Worm (Caenorhabditis elegans): ENCODE results near the gene nck-1.

Gene nck-1

DNA sequence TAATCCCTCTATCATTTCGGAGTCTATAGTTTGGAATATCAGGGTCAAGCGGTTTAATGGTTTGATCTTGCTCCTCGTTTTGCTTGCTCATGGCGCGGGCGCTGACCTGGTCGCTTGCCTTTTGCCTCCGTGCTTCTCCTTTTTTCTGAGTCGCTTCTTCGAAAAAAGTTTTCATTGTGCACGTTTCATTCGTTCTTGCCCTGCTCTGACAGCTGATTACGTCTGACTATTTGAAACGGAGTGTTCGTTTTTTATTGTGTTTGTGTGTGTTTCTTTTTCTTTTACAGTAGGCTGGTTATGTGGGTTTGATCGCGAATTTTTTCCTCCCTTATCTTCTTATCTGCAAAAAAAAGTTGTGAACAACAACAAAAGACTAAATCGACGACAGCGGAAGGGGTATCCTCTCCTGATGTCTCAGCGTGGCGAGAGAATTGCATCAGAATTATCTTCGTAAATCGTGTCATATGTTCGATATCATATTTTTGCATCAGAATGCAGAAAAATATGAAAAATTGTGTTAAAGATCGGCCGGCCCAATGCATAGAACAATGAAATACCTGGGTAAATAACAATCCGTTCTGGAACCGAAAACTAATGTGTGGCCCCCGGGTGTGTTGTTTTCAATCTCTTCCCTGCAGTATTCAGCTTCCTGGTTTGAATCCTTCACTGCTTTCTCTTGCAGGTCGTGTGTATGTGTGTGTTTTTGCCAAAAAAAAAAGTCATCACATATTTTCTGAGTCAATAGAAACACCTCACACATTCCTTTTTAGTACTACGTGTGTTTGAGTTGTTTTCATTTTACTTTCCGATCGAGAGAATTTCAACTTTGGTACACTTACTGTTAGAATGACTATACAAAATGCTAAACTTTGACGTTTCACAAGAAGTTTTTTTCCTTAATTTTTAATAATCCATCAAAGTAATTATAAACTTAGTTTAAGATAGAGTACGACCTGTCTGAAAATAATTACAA lies 13.4 kb downstream of the nck-1 start, which contains the start of gene ZK470.4:
Gene ZK470.4, minus strand, starts transcription at position 175 of the 973 bp plus-strand sequence.
- TF ChIP-seq ref-1 (GFP tag; conservative IDR thresholded peaks at IDR 0.05) (no peak), klf-2 (GFP tag; conservative IDR thresholded peaks at IDR 0.05) (no peak), ztf-29 (GFP tag; IDR thresholded peaks at IDR 0.05) (no peak), tab-1 (GFP tag; IDR thresholded peaks at IDR 0.05) (no peak), flt-1 (GFP tag; IDR thresholded peaks at IDR 0.05) (no peak), cog-1 (tag; optimal IDR thresholded peaks at IDR 0.05) (no peak), med-1 (GFP tag; optimal IDR thresholded peaks at IDR 0.05; ENCODE audit: insufficient read depth) (no peak), ztf-23 (GFP tag; IDR thresholded peaks at IDR 0.05) (no peak), T22C8.4 (GFP tag; IDR thresholded peaks at IDR 0.05) (no peak)

- TF ChIP-seq klf-2 (GFP tag; conservative IDR thresholded peaks at IDR 0.05) (no peak), ref-1 (GFP tag; conservative IDR thresholded peaks at IDR 0.05) (no peak), ztf-29 (GFP tag; IDR thresholded peaks at IDR 0.05) (no peak)
These were observed 14.6 kb downstream of the nck-1 start for ce11 chrX:4138413-4139193.

ce11 chrX:4137452-4138164 lies 15.6 kb downstream of the nck-1 start:
- TF ChIP-seq tab-1 (GFP tag; IDR thresholded peaks at IDR 0.05) (no peak), cog-1 (tag; optimal IDR thresholded peaks at IDR 0.05) (no peak), klf-2 (GFP tag; conservative IDR thresholded peaks at IDR 0.05) (no peak), ref-1 (GFP tag; conservative IDR thresholded peaks at IDR 0.05) (no peak), flt-1 (GFP tag; IDR thresholded peaks at IDR 0.05) (no peak), ztf-29 (GFP tag; IDR thresholded peaks at IDR 0.05) (no peak)

ce11 chrX:4136547-4137311 lies 16.5 kb downstream of the nck-1 start:
- TF ChIP-seq ztf-23 (GFP tag; IDR thresholded peaks at IDR 0.05) (no peak), ref-1 (GFP tag; conservative IDR thresholded peaks at IDR 0.05) (no peak), cog-1 (tag; optimal IDR thresholded peaks at IDR 0.05) (no peak), flt-1 (GFP tag; IDR thresholded peaks at IDR 0.05) (no peak), ztf-29 (GFP tag; IDR thresholded peaks at IDR 0.05) (no peak), T22C8.4 (GFP tag; IDR thresholded peaks at IDR 0.05) (no peak), klf-2 (GFP tag; conservative IDR thresholded peaks at IDR 0.05) (no peak), tab-1 (GFP tag; IDR thresholded peaks at IDR 0.05) (no peak), med-1 (GFP tag; optimal IDR thresholded peaks at IDR 0.05; ENCODE audit: insufficient read depth) (no peak)

ce11 chrX:4134855-4135254 lies 18.4 kb downstream of the nck-1 start, which contains the start of gene ZK470.2:
Gene ZK470.2, plus strand, starts transcription at chrX:4135155.
- TF ChIP-seq ref-1 (GFP tag; conservative IDR thresholded peaks at IDR 0.05) (no peak), cog-1 (tag; optimal IDR thresholded peaks at IDR 0.05) (no peak), ztf-23 (GFP tag; IDR thresholded peaks at IDR 0.05) (no peak), klf-2 (GFP tag; conservative IDR thresholded peaks at IDR 0.05) (no peak), tab-1 (GFP tag; IDR thresholded peaks at IDR 0.05) (no peak)

ce11 chrX:4133378-4133777 lies 19.9 kb downstream of the nck-1 start:
- TF ChIP-seq klf-2 (GFP tag; conservative IDR thresholded peaks at IDR 0.05) (no peak), tab-1 (GFP tag; IDR thresholded peaks at IDR 0.05) (no peak), med-1 (GFP tag; optimal IDR thresholded peaks at IDR 0.05; ENCODE audit: insufficient read depth) (no peak), ref-1 (GFP tag; conservative IDR thresholded peaks at IDR 0.05) (no peak), ztf-29 (GFP tag; IDR thresholded peaks at IDR 0.05) (no peak), T22C8.4 (GFP tag; IDR thresholded peaks at IDR 0.05) (no peak), ztf-23 (GFP tag; IDR thresholded peaks at IDR 0.05) (no peak), flt-1 (GFP tag; IDR thresholded peaks at IDR 0.05) (no peak), cog-1 (tag; optimal IDR thresholded peaks at IDR 0.05) (no peak)

ce11 chrX:4132243-4132642 lies 21.0 kb downstream of the nck-1 start:
- TF ChIP-seq med-1 (GFP tag; optimal IDR thresholded peaks at IDR 0.05; ENCODE audit: insufficient read depth) (no peak), T22C8.4 (GFP tag; IDR thresholded peaks at IDR 0.05) (no peak), ref-1 (GFP tag; conservative IDR thresholded peaks at IDR 0.05) (no peak), klf-2 (GFP tag; conservative IDR thresholded peaks at IDR 0.05) (no peak), flt-1 (GFP tag; IDR thresholded peaks at IDR 0.05) (no peak), cog-1 (tag; optimal IDR thresholded peaks at IDR 0.05) (no peak), ztf-23 (GFP tag; IDR thresholded peaks at IDR 0.05) (no peak), ztf-29 (GFP tag; IDR thresholded peaks at IDR 0.05) (no peak), tab-1 (GFP tag; IDR thresholded peaks at IDR 0.05) (no peak)

- no peak for TF ChIP-seq tab-1 (GFP tag; IDR thresholded peaks at IDR 0.05)
- no peak for TF ChIP-seq ztf-29 (GFP tag; IDR thresholded peaks at IDR 0.05)
- TF ChIP-seq ztf-23 (GFP tag; IDR thresholded peaks at IDR 0.05), result no peak
- no peak for TF ChIP-seq T22C8.4 (GFP tag; IDR thresholded peaks at IDR 0.05)
- no peak for TF ChIP-seq ref-1 (GFP tag; conservative IDR thresholded peaks at IDR 0.05)
- TF ChIP-seq klf-2 (GFP tag; conservative IDR thresholded peaks at IDR 0.05), result no peak
These were observed 21.9 kb downstream of the nck-1 start for ce11 chrX:4131354-4131753.
